Worm (Caenorhabditis elegans) whole organism, late embryonic: ENCODE measurements around the gene dpy-31.

Experiments used
- C38D4.7 ChIP-seq: fragments of 200-800 bp; sonication (Bioruptor generic); optimal IDR thresholded peaks from 2 replicates; lab custom pipeline; 2018; ENCODE audit warnings: mild to moderate bottlenecking, missing genetic modification characterization, moderate library complexity, missing compliant biosample characterization
- K02D7.2 ChIP-seq: sonication (generic microtip); optimal IDR thresholded peaks from 2 replicates; lab custom pipeline; 2017; ENCODE audit warnings: mild to moderate bottlenecking, missing genetic modification characterization, missing compliant biosample characterization
- K09A11.1 ChIP-seq: sonication (generic microtip); optimal IDR thresholded peaks from 2 replicates; lab custom pipeline; 2017; ENCODE audit warnings: antibody characterized with exemption, mild to moderate bottlenecking, missing genetic modification characterization, missing compliant biosample characterization; ENCODE audit not compliant: insufficient read depth
- T23F11.4 ChIP-seq: fragments of 200-800 bp; sonication (Bioruptor generic); optimal IDR thresholded peaks from 2 replicates; lab custom pipeline; 2018; ENCODE audit warnings: mild to moderate bottlenecking, missing genetic modification characterization, missing compliant biosample characterization
- ahr-1 ChIP-seq: sonication (generic microtip); optimal IDR thresholded peaks from 2 replicates; lab custom pipeline; 2016; ENCODE audit warnings: missing genetic modification characterization, missing compliant biosample characterization
- ama-1 ChIP-seq: fragments of 150-350 bp; optimal IDR thresholded peaks from 2 replicates; lab custom pipeline; 2014
- ceh-14 ChIP-seq: sonication (generic microtip); optimal IDR thresholded peaks from 2 replicates; lab custom pipeline; 2016; ENCODE audit warnings: missing genotype, missing genetic modification characterization, missing compliant biosample characterization
- ceh-18 ChIP-seq: sonication (generic microtip); optimal IDR thresholded peaks from 2 replicates; lab custom pipeline; 2016; ENCODE audit warnings: missing genetic modification characterization, missing compliant biosample characterization
- ceh-19 ChIP-seq: fragments of 200-800 bp; sonication (Bioruptor generic); optimal IDR thresholded peaks from 2 replicates; lab custom pipeline; 2018; ENCODE audit warnings: mild to moderate bottlenecking, missing genetic modification characterization, missing compliant biosample characterization
- ceh-22 ChIP-seq: sonication (generic microtip); optimal IDR thresholded peaks from 2 replicates; lab custom pipeline; 2017; ENCODE audit warnings: missing biosample characterization, missing genetic modification characterization
- ceh-24 ChIP-seq: sonication (generic microtip); optimal IDR thresholded peaks from 2 replicates; lab custom pipeline; 2016; ENCODE audit warnings: mild to moderate bottlenecking, missing genetic modification characterization, missing compliant biosample characterization
- ceh-30 ChIP-seq: fragments of 150-350 bp; optimal IDR thresholded peaks from 2 replicates; lab custom pipeline; 2014; ENCODE audit warnings: missing biosample characterization, missing genetic modification characterization
- ceh-34 ChIP-seq: sonication (generic microtip); optimal IDR thresholded peaks from 2 replicates; lab custom pipeline; 2016; ENCODE audit warnings: mild to moderate bottlenecking, missing genetic modification characterization, missing compliant biosample characterization
- ceh-45 ChIP-seq: fragments of 200-800 bp; sonication (Bioruptor generic); IDR thresholded peaks from 2 replicates; pipeline ENCODE4 v1.3.6; 2022; ENCODE audit warnings: missing genetic modification reagents, missing genetic modification characterization, missing compliant biosample characterization
- ceh-48 ChIP-seq: sonication (generic microtip); optimal IDR thresholded peaks from 2 replicates; lab custom pipeline; 2016; ENCODE audit warnings: missing genetic modification characterization, inconsistent platforms, missing compliant biosample characterization
- dmd-4 ChIP-seq: sonication (generic microtip); optimal IDR thresholded peaks from 2 replicates; lab custom pipeline; 2016; ENCODE audit warnings: borderline replicate concordance, missing genetic modification characterization, missing compliant biosample characterization
- dve-1 ChIP-seq: sonication (generic microtip); optimal IDR thresholded peaks from 2 replicates; lab custom pipeline; 2017; ENCODE audit warnings: antibody characterized with exemption, mild to moderate bottlenecking, missing genetic modification characterization, missing compliant biosample characterization
- elt-2 ChIP-seq: sonication (generic microtip); optimal IDR thresholded peaks from 2 replicates; lab custom pipeline; 2016; ENCODE audit warnings: missing genetic modification reagents, missing genetic modification characterization, missing compliant biosample characterization
- elt-4 ChIP-seq: sonication (generic microtip); optimal IDR thresholded peaks from 2 replicates; lab custom pipeline; 2016; ENCODE audit warnings: missing genetic modification characterization, missing compliant biosample characterization
- eyg-1 ChIP-seq: sonication (generic microtip); optimal IDR thresholded peaks from 2 replicates; lab custom pipeline; 2016; ENCODE audit warnings: missing genotype, missing genetic modification characterization, missing compliant biosample characterization
- hlh-15 ChIP-seq: sonication (generic microtip); optimal IDR thresholded peaks from 2 replicates; lab custom pipeline; 2016; ENCODE audit warnings: missing genetic modification characterization, missing compliant biosample characterization
- hlh-6 ChIP-seq: sonication (generic microtip); optimal IDR thresholded peaks from 2 replicates; lab custom pipeline; 2016; ENCODE audit warnings: missing genotype, missing genetic modification characterization, missing compliant biosample characterization
- hlh-8 ChIP-seq: sonication (generic microtip); optimal IDR thresholded peaks from 2 replicates; lab custom pipeline; 2016; ENCODE audit warnings: missing genotype, missing genetic modification characterization, missing compliant biosample characterization
- lin-11 ChIP-seq: fragments of 200-800 bp; sonication (Bioruptor generic); optimal IDR thresholded peaks from 2 replicates; lab custom pipeline; 2018; ENCODE audit warnings: mild to moderate bottlenecking, missing genetic modification characterization, missing compliant biosample characterization
- madf-2 ChIP-seq: sonication (generic microtip); optimal IDR thresholded peaks from 2 replicates; lab custom pipeline; 2017; ENCODE audit warnings: missing genetic modification characterization, missing compliant biosample characterization
- mec-3 ChIP-seq: sonication (generic microtip); optimal IDR thresholded peaks from 2 replicates; lab custom pipeline; 2016; ENCODE audit warnings: borderline replicate concordance, missing genetic modification characterization, missing compliant biosample characterization
- nfya-1 ChIP-seq: sonication (generic microtip); optimal IDR thresholded peaks from 2 replicates; lab custom pipeline; 2017; ENCODE audit warnings: missing genetic modification characterization, mild to moderate bottlenecking, missing compliant biosample characterization, antibody characterized with exemption, moderate library complexity
- npax-4 ChIP-seq: sonication (generic microtip); optimal IDR thresholded peaks from 2 replicates; lab custom pipeline; 2016; ENCODE audit warnings: missing genetic modification characterization, missing compliant biosample characterization
- pag-3 ChIP-seq: sonication (generic microtip); optimal IDR thresholded peaks from 2 replicates; lab custom pipeline; 2016; ENCODE audit warnings: missing compliant biosample characterization, missing genetic modification characterization, borderline replicate concordance
- pax-1 ChIP-seq: fragments of 150-350 bp; optimal IDR thresholded peaks from 2 replicates; lab custom pipeline; 2014; ENCODE audit warnings: missing biosample characterization, missing genetic modification characterization
- pha-2 ChIP-seq: sonication (generic microtip); optimal IDR thresholded peaks from 2 replicates; lab custom pipeline; 2017; ENCODE audit warnings: mild to moderate bottlenecking, missing genetic modification characterization, missing compliant biosample characterization
- pros-1 ChIP-seq: fragments of 150-350 bp; optimal IDR thresholded peaks from 2 replicates; lab custom pipeline; 2014; ENCODE audit warnings: missing biosample characterization, missing genetic modification reagents, missing genetic modification characterization
- sox-2 ChIP-seq: fragments of 200-800 bp; sonication (Bioruptor generic); IDR thresholded peaks from 2 replicates; pipeline ENCODE4 v1.3.6; 2022; ENCODE audit warnings: missing genetic modification reagents, missing genetic modification characterization, missing compliant biosample characterization
- sox-4 ChIP-seq: sonication (generic microtip); optimal IDR thresholded peaks from 2 replicates; lab custom pipeline; 2017; ENCODE audit warnings: mild to moderate bottlenecking, missing genetic modification characterization, inconsistent platforms, missing compliant biosample characterization
- syd-9 ChIP-seq: sonication (generic microtip); optimal IDR thresholded peaks from 2 replicates; lab custom pipeline; 2016; ENCODE audit warnings: mild to moderate bottlenecking, missing genetic modification characterization, moderate library complexity, missing compliant biosample characterization
- tbx-7 ChIP-seq: sonication (generic microtip); optimal IDR thresholded peaks from 2 replicates; lab custom pipeline; 2016; ENCODE audit warnings: missing genotype, missing genetic modification characterization, missing compliant biosample characterization
- unc-42 ChIP-seq: sonication (generic microtip); optimal IDR thresholded peaks from 2 replicates; lab custom pipeline; 2016; ENCODE audit warnings: missing genotype, missing genetic modification characterization, missing compliant biosample characterization
- unc-86 ChIP-seq: sonication (generic microtip); optimal IDR thresholded peaks from 2 replicates; lab custom pipeline; 2016; ENCODE audit warnings: missing genetic modification characterization, missing compliant biosample characterization
- zip-5 ChIP-seq: sonication (generic microtip); optimal IDR thresholded peaks from 2 replicates; lab custom pipeline; 2016; ENCODE audit warnings: missing genetic modification characterization, missing compliant biosample characterization

Gene dpy-31

ce11 chrIII:7189581-7190128, 12.4 kb upstream of the dpy-31 start, which contains the start of gene rps-21 (continued):
- no peak for TF ChIP-seq dve-1 (tag; lab: Kevin White, UChicago)
- no peak for TF ChIP-seq T23F11.4
- no peak for TF ChIP-seq ama-1 (lab: Kevin White, UChicago)
- TF ChIP-seq unc-86 (tag; lab: Kevin White, UChicago) = peak; percentile 22
- TF ChIP-seq ceh-19 (GFP tag; lab: Kevin White, UChicago) = no peak
- peak; percentile 20 for TF ChIP-seq pha-2 (tag; lab: Kevin White, UChicago)
- TF ChIP-seq ceh-30 = no peak
- TF ChIP-seq K02D7.2 (tag; lab: Kevin White, UChicago) = no peak
- TF ChIP-seq ceh-22 (tag; lab: Kevin White, UChicago) = no peak
- no peak for TF ChIP-seq sox-2 (GFP tag; lab: Robert Waterston, UW)
- TF ChIP-seq pax-1 (tag; lab: Kevin White, UChicago) = no peak
- no peak for TF ChIP-seq tbx-7 (tag; lab: Kevin White, UChicago)
- no peak for TF ChIP-seq lin-11 (tag; lab: Kevin White, UChicago)
- TF ChIP-seq syd-9 (tag; lab: Kevin White, UChicago) = no peak
- TF ChIP-seq C38D4.7 (GFP tag; lab: Kevin White, UChicago) = no peak
- TF ChIP-seq ceh-34 (tag; lab: Kevin White, UChicago) = peak; percentile 47
- no peak for TF ChIP-seq ceh-24 (tag; lab: Kevin White, UChicago)
- TF ChIP-seq unc-42 (tag; lab: Kevin White, UChicago) = peak; percentile 88
- peak; percentile 6 for TF ChIP-seq ceh-14
- TF ChIP-seq elt-4 (tag; lab: Kevin White, UChicago) = no peak
- TF ChIP-seq ceh-45 (GFP tag; lab: Robert Waterston, UW) = no peak
- no peak for TF ChIP-seq npax-4
- peak; percentile 81 for TF ChIP-seq nfya-1 (tag; lab: Kevin White, UChicago)
- TF ChIP-seq K09A11.1 (tag; lab: Kevin White, UChicago) = no peak
- TF ChIP-seq madf-2 (tag; lab: Kevin White, UChicago) = no peak
- TF ChIP-seq hlh-8 (tag; lab: Kevin White, UChicago) = no peak
- TF ChIP-seq pag-3 = no peak
- TF ChIP-seq elt-2 (tag; lab: Kevin White, UChicago) = peak; percentile 21
- TF ChIP-seq ahr-1 = no peak
- TF ChIP-seq hlh-15 (tag; lab: Kevin White, UChicago) = no peak
- no peak for TF ChIP-seq eyg-1 (tag; lab: Kevin White, UChicago)
- no peak for TF ChIP-seq zip-5 (tag; lab: Kevin White, UChicago)
- no peak for TF ChIP-seq pros-1 (tag; lab: Kevin White, UChicago)
- no peak for TF ChIP-seq sox-4 (tag; lab: Kevin White, UChicago)
- no peak for TF ChIP-seq mec-3 (tag; lab: Kevin White, UChicago)
- peak; percentile 45 for TF ChIP-seq ceh-18 (tag; lab: Kevin White, UChicago)

DNA sequence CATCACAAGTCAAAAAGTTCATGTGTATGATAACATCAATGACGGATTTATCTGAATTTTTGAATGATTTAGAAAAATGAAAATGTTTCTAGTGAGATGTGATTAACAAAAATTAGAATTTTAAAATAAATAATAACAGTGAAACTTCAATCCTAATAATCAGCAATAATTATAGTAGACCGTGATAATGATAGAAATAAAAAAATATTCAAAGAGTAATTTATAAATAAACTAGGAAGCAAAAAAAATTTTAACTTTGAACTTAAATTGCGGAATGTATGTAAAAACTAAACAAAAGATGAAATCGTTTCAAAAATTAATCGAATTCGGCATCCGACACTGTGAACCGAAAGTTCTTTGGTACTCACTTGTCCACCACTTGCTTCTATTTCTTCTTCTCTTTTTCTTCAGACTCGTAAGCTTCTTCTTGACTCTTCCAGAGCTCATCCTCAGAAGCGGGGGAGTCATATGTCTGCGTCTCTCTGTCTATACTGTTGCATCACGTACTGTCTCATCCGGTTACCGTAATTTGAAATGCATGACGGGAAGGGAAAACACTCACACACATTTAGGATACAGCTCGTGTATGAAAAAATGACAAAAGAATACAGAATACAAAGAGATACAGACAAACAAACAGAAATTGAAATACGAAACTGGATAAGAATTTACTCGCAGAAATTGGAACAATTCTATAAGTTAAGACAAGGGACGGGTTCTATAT, 8.9 kb upstream of the dpy-31 start, which contains the start of gene mec-14:
Gene mec-14, minus strand, starts transcription at position 51 of the 724 bp plus-strand sequence.
- TF ChIP-seq tbx-7 (tag; lab: Kevin White, UChicago) (no peak), npax-4 (no peak), hlh-8 (tag; lab: Kevin White, UChicago) (no peak), ceh-18 (tag; lab: Kevin White, UChicago) (no peak), mec-3 (tag; lab: Kevin White, UChicago) (no peak), hlh-6 (tag; lab: Kevin White, UChicago) (no peak), zip-5 (tag; lab: Kevin White, UChicago) (no peak)

ce11 chrIII:7195325-7195724, 6.7 kb upstream of the dpy-31 start, which contains the start of gene F37C12.18:
F37C12.18 (minus strand) TSS chrIII:7195425.
- TF ChIP-seq dmd-4 (tag; lab: Kevin White, UChicago) = no peak
- no peak for TF ChIP-seq eyg-1 (tag; lab: Kevin White, UChicago)
- TF ChIP-seq ceh-48 = no peak
- no peak for TF ChIP-seq elt-4 (tag; lab: Kevin White, UChicago)
